Fruit fly (Drosophila melanogaster) whole organism, adult: Measurements from ENCODE around the gene CG11085.

Experiments used
- CG11617 ChIP-seq: fragments of 200-800 bp; sonication (Bioruptor generic); optimal IDR thresholded peaks from 2 replicates; lab custom pipeline; 2017; ENCODE audit warnings: mild to moderate bottlenecking, missing biosample characterization, missing genetic modification reagents, missing genetic modification characterization
- CG12768 ChIP-seq: fragments of 200-800 bp; sonication (Bioruptor generic); optimal IDR thresholded peaks from 2 replicates; lab custom pipeline; 2017; ENCODE audit warnings: missing biosample characterization, missing genetic modification characterization, mild to moderate bottlenecking, moderate library complexity, missing genetic modification reagents
- CG14711 ChIP-seq: fragments of 200-800 bp; sonication (Bioruptor generic); optimal IDR thresholded peaks from 2 replicates; lab custom pipeline; 2018; ENCODE audit warnings: missing biosample characterization, mild to moderate bottlenecking, missing genetic modification characterization, moderate library complexity
- CG1620 ChIP-seq: fragments of 200-800 bp; sonication (Bioruptor generic); optimal IDR thresholded peaks from 2 replicates; lab custom pipeline; 2016; ENCODE audit warnings: missing biosample characterization, missing genetic modification characterization
- CG33017 ChIP-seq: fragments of 200-800 bp; sonication (Bioruptor generic); optimal IDR thresholded peaks from 2 replicates; lab custom pipeline; 2018; ENCODE audit warnings: missing biosample characterization, mild to moderate bottlenecking, missing genetic modification characterization, moderate library complexity
- CG5204 ChIP-seq: fragments of 200-800 bp; sonication (Bioruptor generic); optimal IDR thresholded peaks from 2 replicates; lab custom pipeline; 2016; ENCODE audit warnings: missing biosample characterization, missing genetic modification characterization
- CG7045 ChIP-seq: fragments of 200-800 bp; sonication (Bioruptor generic); optimal IDR thresholded peaks from 2 replicates; lab custom pipeline; 2017; ENCODE audit warnings: missing biosample characterization, mild to moderate bottlenecking, missing genetic modification characterization
- CG7101 ChIP-seq: fragments of 200-800 bp; sonication (Bioruptor generic); optimal IDR thresholded peaks from 2 replicates; lab custom pipeline; 2018; ENCODE audit warnings: missing biosample characterization, mild to moderate bottlenecking, missing genetic modification characterization, moderate library complexity
- Clk ChIP-seq: fragments of 200-800 bp; sonication (Bioruptor generic); optimal IDR thresholded peaks from 2 replicates; lab custom pipeline; 2017; ENCODE audit warnings: missing biosample characterization, missing genetic modification characterization
- Crg-1 ChIP-seq: fragments of 200-800 bp; sonication (Bioruptor generic); optimal IDR thresholded peaks from 2 replicates; lab custom pipeline; 2016; ENCODE audit warnings: missing biosample characterization, missing genetic modification characterization
- Hr96 ChIP-seq: fragments of 200-800 bp; sonication (Bioruptor generic); optimal IDR thresholded peaks from 2 replicates; lab custom pipeline; 2016; ENCODE audit warnings: missing biosample characterization, missing genetic modification characterization
- Mnt ChIP-seq: fragments of 200-800 bp; sonication (Bioruptor generic); optimal IDR thresholded peaks from 2 replicates; lab custom pipeline; 2016; ENCODE audit warnings: missing biosample characterization, mild to moderate bottlenecking, missing genetic modification characterization
- bab1 ChIP-seq: fragments of 200-800 bp; sonication (Bioruptor generic); optimal IDR thresholded peaks from 3 replicates; lab custom pipeline; 2019; ENCODE audit warnings: missing biosample characterization, mild to moderate bottlenecking, missing genetic modification characterization, moderate library complexity
- cic ChIP-seq: fragments of 200-800 bp; sonication (Bioruptor generic); optimal IDR thresholded peaks from 2 replicates; lab custom pipeline; 2017; ENCODE audit warnings: missing biosample characterization, mild to moderate bottlenecking, missing genetic modification characterization, moderate library complexity
- cnc ChIP-seq, 2 experiments: fragments of >200 bp; optimal IDR thresholded peaks; 2 replicates each; lab custom pipeline; 2017
- kay ChIP-seq: fragments of 200-800 bp; sonication (Bioruptor generic); peaks from one replicate; lab custom pipeline; 2016; ENCODE audit warnings: missing biosample characterization, missing genetic modification characterization, borderline replicate concordance
- ovo ChIP-seq: fragments of 200-800 bp; sonication (Bioruptor generic); optimal IDR thresholded peaks from 2 replicates; lab custom pipeline; 2016; ENCODE audit warnings: missing biosample characterization, missing genetic modification characterization
- pad ChIP-seq: fragments of 200-800 bp; sonication (Bioruptor generic); optimal IDR thresholded peaks from 3 replicates; lab custom pipeline; 2017; ENCODE audit warnings: missing biosample characterization, missing genetic modification characterization, mild to moderate bottlenecking, moderate library complexity, missing genetic modification reagents
- tj ChIP-seq: fragments of 200-800 bp; sonication (Bioruptor generic); optimal IDR thresholded peaks from 3 replicates; lab custom pipeline; 2017; ENCODE audit warnings: missing biosample characterization, mild to moderate bottlenecking, missing genetic modification characterization, moderate library complexity
- toe ChIP-seq: fragments of 200-800 bp; sonication (Bioruptor generic); optimal IDR thresholded peaks from 2 replicates; lab custom pipeline; 2016; ENCODE audit warnings: missing biosample characterization, missing genetic modification characterization

The CG11085 gene

DNA sequence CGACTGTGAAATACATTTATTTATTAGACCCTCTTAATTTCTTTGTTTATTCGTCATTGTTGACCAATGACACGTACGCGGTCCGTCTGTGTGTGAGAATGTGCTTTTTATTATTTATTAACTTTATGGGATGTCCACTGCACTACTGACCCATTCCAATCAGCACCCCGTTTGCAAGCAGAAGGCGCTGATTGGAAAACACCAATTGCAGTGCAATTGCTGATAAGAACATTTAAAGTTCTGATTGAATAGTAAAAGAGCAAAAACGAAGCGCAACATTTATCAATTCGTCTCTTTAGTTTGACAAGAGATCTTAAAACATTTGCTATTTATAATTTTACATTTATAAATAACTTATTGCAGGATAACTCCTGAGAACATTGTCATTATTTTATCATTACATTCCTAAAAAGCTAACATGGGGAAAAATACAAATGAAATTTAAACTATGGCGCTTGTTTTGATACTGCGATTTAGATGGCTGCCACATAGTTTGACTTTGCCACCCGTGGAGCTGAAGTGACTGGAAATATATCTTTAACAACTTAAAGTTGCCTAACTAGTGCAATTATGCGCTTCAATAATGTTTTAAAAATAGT, 42.4 kb downstream of the CG11085 start:
- no peak for TF ChIP-seq pad (GFP tag; lab: Kevin White, UChicago)
- peak; percentile 90 for TF ChIP-seq kay
- TF ChIP-seq CG5204 = no peak

- peak; percentile 16 for TF ChIP-seq CG11617 (GFP tag; lab: Kevin White, UChicago)
- TF ChIP-seq CG7101 (tag; lab: Kevin White, UChicago) = peak; percentile 29
- TF ChIP-seq Clk (GFP tag; lab: Kevin White, UChicago) = no peak
- TF ChIP-seq ovo (GFP tag; lab: Kevin White, UChicago) = peak; percentile 83
- no peak for TF ChIP-seq pad (GFP tag; lab: Kevin White, UChicago)
- TF ChIP-seq tj (GFP tag; lab: Kevin White, UChicago) = peak; percentile 95
- TF ChIP-seq Hr96 (GFP tag; lab: Kevin White, UChicago) = no peak
- TF ChIP-seq bab1 (GFP tag; lab: Kevin White, UChicago) = peak; percentile 50
- peak; percentile 22 for TF ChIP-seq CG1620 (GFP tag; lab: Kevin White, UChicago)
- TF ChIP-seq toe = peak; percentile 10
- TF ChIP-seq Mnt (GFP tag; lab: Kevin White, UChicago) = peak; percentile 61
- TF ChIP-seq cic (GFP tag; lab: Kevin White, UChicago) = no peak
- no peak for TF ChIP-seq CG12768 (GFP tag; lab: Kevin White, UChicago)
- no peak for TF ChIP-seq Crg-1
- no peak for TF ChIP-seq CG5204
- TF ChIP-seq CG7045 (GFP tag; lab: Kevin White, UChicago) = no peak
Observed at dm6 chrX:12658999-12659560, 43.0 kb downstream of the CG11085 start, which contains the start of gene Tis11. Gene Tis11, plus strand, starts transcription at chrX:12659415.

DNA sequence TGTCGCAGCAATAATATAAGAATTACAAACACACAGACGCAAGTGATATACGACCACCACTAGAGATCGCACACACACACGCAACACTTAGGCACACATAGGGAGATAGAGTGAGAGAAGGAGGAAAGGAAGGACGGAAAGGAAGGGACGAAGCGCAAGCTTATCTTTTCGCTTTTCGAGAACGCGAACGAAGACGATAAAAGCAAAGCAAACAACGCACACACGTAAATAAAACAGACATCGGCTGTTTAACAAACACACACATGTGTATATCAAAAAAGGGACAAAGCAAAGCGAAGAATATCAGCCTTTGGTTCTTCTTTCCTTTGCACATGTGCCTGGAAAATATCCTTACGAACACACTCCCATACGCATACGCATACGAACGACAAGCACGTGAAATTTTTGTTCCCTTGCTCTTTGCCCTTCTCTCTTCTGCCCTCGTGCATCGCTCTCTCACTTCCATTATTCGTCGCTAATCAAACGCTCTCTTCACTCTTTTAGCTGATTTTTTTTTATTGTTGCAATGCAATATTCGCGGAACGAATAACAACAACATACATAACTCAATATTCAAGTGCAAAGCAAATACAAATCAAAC, 44.0 kb downstream of the CG11085 start:
- TF ChIP-seq CG7101 (tag; lab: Kevin White, UChicago) (peak; percentile 59), pad (GFP tag; lab: Kevin White, UChicago) (peak; percentile 48), CG11617 (GFP tag; lab: Kevin White, UChicago) (peak; percentile 21), cic (GFP tag; lab: Kevin White, UChicago) (peak; percentile 73), toe (no peak), kay (no peak), CG5204 (no peak), ovo (GFP tag; lab: Kevin White, UChicago) (peak; percentile 39), Mnt (GFP tag; lab: Kevin White, UChicago) (peak; percentile 79), CG33017 (tag; lab: Kevin White, UChicago) (peak; percentile 7), tj (GFP tag; lab: Kevin White, UChicago) (peak; percentile 24), CG12768 (GFP tag; lab: Kevin White, UChicago) (peak; percentile 23), bab1 (GFP tag; lab: Kevin White, UChicago) (peak; percentile 24)

- TF ChIP-seq ovo (GFP tag; lab: Kevin White, UChicago) (no peak), Mnt (GFP tag; lab: Kevin White, UChicago) (peak; percentile 56), CG14711 (tag; lab: Kevin White, UChicago) (no peak), CG7045 (GFP tag; lab: Kevin White, UChicago) (peak; percentile 9), toe (no peak), CG11617 (GFP tag; lab: Kevin White, UChicago) (no peak), CG5204 (no peak), Clk (GFP tag; lab: Kevin White, UChicago) (no peak), Crg-1 (peak; percentile 19), CG12768 (GFP tag; lab: Kevin White, UChicago) (no peak), kay (peak; percentile 92), CG7101 (tag; lab: Kevin White, UChicago) (peak; percentile 30), Hr96 (GFP tag; lab: Kevin White, UChicago) (no peak), CG33017 (tag; lab: Kevin White, UChicago) (no peak), bab1 (GFP tag; lab: Kevin White, UChicago) (peak; percentile 31), tj (GFP tag; lab: Kevin White, UChicago) (peak; percentile 58), CG1620 (GFP tag; lab: Kevin White, UChicago) (no peak), cic (GFP tag; lab: Kevin White, UChicago) (peak; percentile 59), pad (GFP tag; lab: Kevin White, UChicago) (no peak), cnc (optimal IDR thresholded peaks at IDR 0.05; lab: Kevin White, UChicago) (no peak)
Observed at dm6 chrX:12661435-12661949, 45.4 kb downstream of the CG11085 start.

DNA sequence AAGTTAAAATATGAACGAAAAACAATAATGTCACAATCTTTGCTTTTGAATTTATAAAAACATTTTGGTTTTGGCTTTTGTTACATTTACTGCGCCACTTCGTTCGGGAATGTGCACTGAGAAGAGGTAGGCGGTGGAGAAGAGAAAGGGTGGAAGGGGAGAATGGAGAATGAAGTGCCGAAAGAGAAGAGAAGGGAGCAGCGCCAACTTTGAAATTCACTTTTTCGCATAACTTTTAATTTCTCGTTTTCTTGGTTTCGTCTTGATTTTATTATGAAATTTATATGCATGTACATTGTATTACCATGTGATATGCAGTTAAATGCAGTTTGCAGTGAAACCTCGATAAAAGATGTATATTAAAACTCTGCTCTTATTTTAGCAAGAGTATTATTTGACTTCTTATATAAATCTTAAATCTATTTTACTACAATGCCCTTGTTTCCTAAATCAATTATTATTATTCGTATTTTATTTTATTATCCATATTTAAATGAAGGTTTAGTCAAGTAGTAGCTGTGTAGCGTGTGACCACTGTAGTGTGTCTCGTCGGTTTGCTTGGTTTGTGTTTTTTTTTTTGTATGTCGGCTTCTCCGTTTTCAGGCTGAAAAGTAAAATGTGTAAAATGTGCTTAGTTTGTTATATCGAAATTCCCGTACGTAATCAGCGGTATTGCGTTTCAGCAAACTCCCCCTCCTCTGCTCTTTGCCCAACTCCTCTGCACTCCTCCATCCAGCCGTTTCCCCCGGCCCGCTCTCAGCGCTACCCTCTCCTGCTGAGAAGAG, 46.8 kb downstream of the CG11085 start:
- no peak for TF ChIP-seq kay
- peak; percentile 82 for TF ChIP-seq CG14711 (tag; lab: Kevin White, UChicago)
- TF ChIP-seq CG33017 (tag; lab: Kevin White, UChicago) = peak; percentile 39
- no peak for TF ChIP-seq CG7045 (GFP tag; lab: Kevin White, UChicago)
- peak; percentile 99 for TF ChIP-seq tj (GFP tag; lab: Kevin White, UChicago)
- no peak for TF ChIP-seq cic (GFP tag; lab: Kevin White, UChicago)
- peak; percentile 61 for TF ChIP-seq CG11617 (GFP tag; lab: Kevin White, UChicago)
- TF ChIP-seq CG5204 = no peak
- no peak for TF ChIP-seq Clk (GFP tag; lab: Kevin White, UChicago)
- peak; percentile 96 for TF ChIP-seq bab1 (GFP tag; lab: Kevin White, UChicago)
- peak; percentile 74 for TF ChIP-seq pad (GFP tag; lab: Kevin White, UChicago)
- TF ChIP-seq Mnt (GFP tag; lab: Kevin White, UChicago) = peak; percentile 15
- TF ChIP-seq CG12768 (GFP tag; lab: Kevin White, UChicago) = no peak
- no peak for TF ChIP-seq toe
- TF ChIP-seq CG1620 (GFP tag; lab: Kevin White, UChicago) = no peak
- TF ChIP-seq ovo (GFP tag; lab: Kevin White, UChicago) = peak; percentile 11
- peak; percentile 45 for TF ChIP-seq Crg-1
- no peak for TF ChIP-seq cnc (optimal IDR thresholded peaks at IDR 0.05; lab: Kevin White, UChicago)
- peak; percentile 84 for TF ChIP-seq CG7101 (tag; lab: Kevin White, UChicago)
- TF ChIP-seq Hr96 (GFP tag; lab: Kevin White, UChicago) = no peak
